Worm (Caenorhabditis elegans) whole organism, midembryonic: Measurements from ENCODE around the gene col-127.

Experiments
- T22C8.4 ChIP-seq: fragments of 200-800 bp; sonication (Bioruptor generic); IDR thresholded peaks from 2 replicates; pipeline ENCODE4 v1.3.6; 2022; ENCODE audit warnings: missing genetic modification characterization, missing compliant biosample characterization
- cog-1 ChIP-seq: sonication (generic microtip); optimal IDR thresholded peaks from 2 replicates; lab custom pipeline; 2016; ENCODE audit warnings: missing genetic modification characterization, missing compliant biosample characterization
- flt-1 ChIP-seq: fragments of 200-800 bp; sonication (Bioruptor generic); IDR thresholded peaks from 2 replicates; pipeline ENCODE4 v1.3.6; 2022; ENCODE audit warnings: missing genetic modification characterization, missing compliant biosample characterization
- ref-1 ChIP-seq: fragments of 200-800 bp; sonication (Bioruptor generic); conservative IDR thresholded peaks from 2 replicates; pipeline ENCODE4 v1.3.6; 2022; ENCODE audit warnings: missing genetic modification reagents, missing genetic modification characterization, missing compliant biosample characterization
- tab-1 ChIP-seq: fragments of 200-800 bp; sonication (Bioruptor generic); IDR thresholded peaks from 2 replicates; pipeline ENCODE4 v1.3.6; 2022; ENCODE audit warnings: missing genetic modification characterization, missing compliant biosample characterization

- no peak for TF ChIP-seq cog-1 (tag; lab: Kevin White, UChicago)
- TF ChIP-seq flt-1 (GFP tag; lab: Robert Waterston, UW): no peak
- TF ChIP-seq T22C8.4 (GFP tag; lab: Robert Waterston, UW): no peak
- no peak for TF ChIP-seq tab-1
- no peak for TF ChIP-seq ref-1
Measured at ce11 chrIV:11260544-11261227, 5.3 kb downstream of the col-127 start, which contains the start of gene C05C12.5.
